Fruit fly (Drosophila melanogaster) whole organism, embryonic: ENCODE measurements around the gene Jon99Fii.

Experiments
- Atf-2 ChIP-seq: fragments of 200-800 bp; sonication (Bioruptor generic); optimal IDR thresholded peaks from 2 replicates; lab custom pipeline; 2016; ENCODE audit warnings: missing biosample characterization, missing genetic modification characterization
- Atf3 ChIP-seq: fragments of 200-800 bp; sonication (Bioruptor generic); optimal IDR thresholded peaks from 3 replicates; lab custom pipeline; 2016; ENCODE audit warnings: missing biosample characterization, missing genetic modification characterization
- Bgb ChIP-seq: fragments of 200-800 bp; sonication (Bioruptor generic); IDR thresholded peaks from 2 replicates; pipeline ENCODE4 v1.3.6; 2022; ENCODE audit warnings: missing biosample characterization, missing genetic modification characterization; ENCODE audit not compliant: partially characterized antibody
- C15 ChIP-seq: fragments of 200-800 bp; sonication (Bioruptor generic); IDR thresholded peaks from 3 replicates; pipeline ENCODE4 v1.3.6; 2022; ENCODE audit warnings: missing biosample characterization, missing genetic modification characterization
- CG10267 ChIP-seq: fragments of 200-800 bp; sonication (Bioruptor generic); optimal IDR thresholded peaks from 2 replicates; lab custom pipeline; 2018; ENCODE audit warnings: missing biosample characterization, mild to moderate bottlenecking, missing genetic modification characterization, moderate library complexity
- CG10543 ChIP-seq: fragments of 200-800 bp; sonication (Bioruptor generic); optimal IDR thresholded peaks from 3 replicates; lab custom pipeline; 2017; ENCODE audit warnings: missing biosample characterization, mild to moderate bottlenecking, missing genetic modification characterization, moderate library complexity
- CG10565 ChIP-seq: fragments of 200-800 bp; sonication (Bioruptor generic); optimal IDR thresholded peaks from 3 replicates; lab custom pipeline; 2016; ENCODE audit warnings: missing biosample characterization, mild to moderate bottlenecking, missing genetic modification characterization
- CG10959 ChIP-seq: fragments of 200-800 bp; sonication (Bioruptor generic); IDR thresholded peaks from 2 replicates; pipeline ENCODE4 v1.3.6; 2022; ENCODE audit warnings: missing biosample characterization, missing genetic modification characterization
- CG11504 ChIP-seq: fragments of 200-800 bp; sonication (Bioruptor generic); optimal IDR thresholded peaks from 3 replicates; lab custom pipeline; 2019; ENCODE audit warnings: missing biosample characterization, mild to moderate bottlenecking, missing genetic modification characterization, moderate library complexity
- CG13123 ChIP-seq: fragments of 200-800 bp; sonication (Bioruptor generic); optimal IDR thresholded peaks from 2 replicates; lab custom pipeline; 2016; ENCODE audit warnings: missing biosample characterization, missing genetic modification characterization
- CG14441 ChIP-seq: fragments of 200-800 bp; sonication (Bioruptor generic); IDR thresholded peaks from 2 replicates; pipeline ENCODE4 v1.3.6; 2022; ENCODE audit warnings: missing biosample characterization, missing genetic modification characterization
- CG15479 ChIP-seq: fragments of 200-800 bp; sonication (Bioruptor generic); optimal IDR thresholded peaks from 3 replicates; lab custom pipeline; 2019; ENCODE audit warnings: missing biosample characterization, mild to moderate bottlenecking, missing genetic modification characterization, moderate library complexity
- CG15696 ChIP-seq: fragments of 200-800 bp; sonication (Bioruptor generic); optimal IDR thresholded peaks from 2 replicates; lab custom pipeline; 2019; ENCODE audit warnings: missing biosample characterization, mild to moderate bottlenecking, missing genetic modification characterization, moderate library complexity
- CG17186 ChIP-seq: fragments of 200-800 bp; sonication (Bioruptor generic); optimal IDR thresholded peaks from 3 replicates; lab custom pipeline; 2017; ENCODE audit warnings: missing biosample characterization, missing genetic modification reagents, missing genetic modification characterization
- CG2120 ChIP-seq: fragments of 200-800 bp; sonication (Bioruptor generic); optimal IDR thresholded peaks from 3 replicates; lab custom pipeline; 2016; ENCODE audit warnings: missing biosample characterization, missing genetic modification characterization
- CG2875 ChIP-seq: fragments of 200-800 bp; sonication (Bioruptor generic); optimal IDR thresholded peaks from 2 replicates; lab custom pipeline; 2017; ENCODE audit warnings: missing biosample characterization, mild to moderate bottlenecking, missing genetic modification characterization, missing genetic modification reagents
- CG2889 ChIP-seq: fragments of 200-800 bp; sonication (Bioruptor generic); IDR thresholded peaks from 3 replicates; pipeline ENCODE4 v1.3.6; 2022; ENCODE audit warnings: missing biosample characterization, missing genetic modification characterization
- CG31224 ChIP-seq: fragments of 200-800 bp; sonication (Bioruptor generic); IDR thresholded peaks from 2 replicates; pipeline ENCODE4 v1.3.6; 2022; ENCODE audit warnings: missing biosample characterization, missing genetic modification characterization
- CG3407 ChIP-seq: fragments of 200-800 bp; sonication (Bioruptor generic); optimal IDR thresholded peaks from 2 replicates; lab custom pipeline; 2018; ENCODE audit warnings: missing biosample characterization, mild to moderate bottlenecking, missing genetic modification characterization
- CG4360 ChIP-seq: fragments of 200-800 bp; sonication (Bioruptor generic); IDR thresholded peaks from 2 replicates; pipeline ENCODE4 v1.3.6; 2022; ENCODE audit warnings: missing biosample characterization, missing genetic modification characterization
- CG4854 ChIP-seq: fragments of 200-800 bp; sonication (Bioruptor generic); optimal IDR thresholded peaks from 2 replicates; lab custom pipeline; 2016; ENCODE audit warnings: missing biosample characterization, missing genetic modification characterization, inconsistent platforms
- CG6683 ChIP-seq: fragments of 200-800 bp; sonication (Bioruptor generic); optimal IDR thresholded peaks from 2 replicates; lab custom pipeline; 2017; ENCODE audit warnings: missing biosample characterization, mild to moderate bottlenecking, missing genetic modification characterization, missing genetic modification reagents
- CG6765 ChIP-seq: fragments of 200-800 bp; sonication (Bioruptor generic); optimal IDR thresholded peaks from 3 replicates; lab custom pipeline; 2017; ENCODE audit warnings: missing biosample characterization, mild to moderate bottlenecking, missing genetic modification characterization
- CG6813 ChIP-seq: fragments of 200-800 bp; sonication (Bioruptor generic); optimal IDR thresholded peaks from 2 replicates; lab custom pipeline; 2017; ENCODE audit warnings: missing biosample characterization, missing genetic modification characterization, mild to moderate bottlenecking, moderate library complexity, missing genetic modification reagents
- CG6854 ChIP-seq: fragments of 200-800 bp; sonication (Bioruptor generic); optimal IDR thresholded peaks from 3 replicates; lab custom pipeline; 2017; ENCODE audit warnings: missing biosample characterization, mild to moderate bottlenecking, missing genetic modification characterization
- CG7271 ChIP-seq: fragments of 200-800 bp; sonication (Bioruptor generic); optimal IDR thresholded peaks from 2 replicates; lab custom pipeline; 2018; ENCODE audit warnings: missing biosample characterization, mild to moderate bottlenecking, missing genetic modification characterization, moderate library complexity
- CG7987 ChIP-seq: fragments of 200-800 bp; sonication (Bioruptor generic); optimal IDR thresholded peaks from 2 replicates; lab custom pipeline; 2018; ENCODE audit warnings: missing biosample characterization, mild to moderate bottlenecking, missing genetic modification characterization, moderate library complexity
- Dad ChIP-seq: fragments of 200-800 bp; sonication (Bioruptor generic); optimal IDR thresholded peaks from 3 replicates; lab custom pipeline; 2016; ENCODE audit warnings: missing biosample characterization, missing genetic modification characterization
- Eip74EF ChIP-seq, 2 experiments: fragments of 200-800 bp in 1 of 2; fragments of >200 bp in 1 of 2; sonication (Bioruptor generic) in 1 of 2; optimal IDR thresholded peaks; 2 replicates each; lab custom pipeline; 2017 to 2019; ENCODE audit warnings: missing biosample characterization in 2 of 2, missing genetic modification characterization in 2 of 2, mild to moderate bottlenecking in 1 of 2, moderate library complexity in 1 of 2
- GATAe ChIP-seq: fragments of 200-800 bp; sonication (Bioruptor generic); conservative IDR thresholded peaks from 2 replicates; pipeline ENCODE4 v1.3.6; 2022; ENCODE audit warnings: missing biosample characterization, missing genetic modification characterization
- Gug ChIP-seq: fragments of 200-800 bp; sonication (Bioruptor generic); IDR thresholded peaks from 4 replicates; pipeline ENCODE4 v1.3.6; 2022; ENCODE audit warnings: missing biosample characterization, missing genetic modification characterization
- NfI ChIP-seq: fragments of 200-800 bp; sonication (Bioruptor generic); optimal IDR thresholded peaks from 3 replicates; lab custom pipeline; 2018; ENCODE audit warnings: missing biosample characterization, mild to moderate bottlenecking, missing genetic modification characterization, moderate library complexity
- Optix ChIP-seq: fragments of 200-800 bp; sonication (Bioruptor generic); IDR thresholded peaks from 3 replicates; pipeline ENCODE4 v1.3.6; 2022; ENCODE audit warnings: missing biosample characterization, missing genetic modification characterization
- amos ChIP-seq: fragments of 200-800 bp; sonication (Bioruptor generic); IDR thresholded peaks from 2 replicates; pipeline ENCODE4 v1.3.6; 2022; ENCODE audit warnings: missing biosample characterization, missing genetic modification characterization; ENCODE audit not compliant: partially characterized antibody
- bbx ChIP-seq: fragments of 200-800 bp; sonication (Bioruptor generic); IDR thresholded peaks from 2 replicates; pipeline ENCODE4 v1.3.6; 2022; ENCODE audit warnings: missing biosample characterization, missing genetic modification characterization; ENCODE audit not compliant: partially characterized antibody
- disco-r ChIP-seq: fragments of 200-800 bp; sonication (Bioruptor generic); optimal IDR thresholded peaks from 2 replicates; lab custom pipeline; 2016; ENCODE audit warnings: missing biosample characterization, missing genetic modification characterization
- esg ChIP-seq: fragments of 200-800 bp; sonication (Bioruptor generic); conservative IDR thresholded peaks from 2 replicates; pipeline ENCODE4 v1.3.6; 2022; ENCODE audit warnings: missing biosample characterization, missing genetic modification characterization
- fd96Cb ChIP-seq: fragments of 200-800 bp; sonication (Bioruptor generic); optimal IDR thresholded peaks from 2 replicates; lab custom pipeline; 2018; ENCODE audit warnings: missing biosample characterization, mild to moderate bottlenecking, missing genetic modification characterization, moderate library complexity
- fu2 ChIP-seq: fragments of 200-800 bp; sonication (Bioruptor generic); optimal IDR thresholded peaks from 2 replicates; lab custom pipeline; 2016; ENCODE audit warnings: missing biosample characterization, missing genetic modification characterization
- nau ChIP-seq: fragments of 200-800 bp; sonication (Bioruptor generic); optimal IDR thresholded peaks from 3 replicates; lab custom pipeline; 2017; ENCODE audit warnings: missing biosample characterization, mild to moderate bottlenecking, missing genetic modification characterization, missing genetic modification reagents
- odd ChIP-seq: fragments of 200-800 bp; sonication (Bioruptor generic); optimal IDR thresholded peaks from 2 replicates; lab custom pipeline; 2017; ENCODE audit warnings: missing biosample characterization, mild to moderate bottlenecking, missing genetic modification characterization
- prd ChIP-seq, 3 experiments: fragments of >200 bp in 2 of 3; fragments of 200-800 bp in 1 of 3; sonication (Bioruptor generic) in 1 of 3; optimal IDR thresholded peaks in 2 of 3; IDR thresholded peaks in 1 of 3; 2 replicates in 2 of 3; 3 replicates in 1 of 3; pipeline versions ENCODE4 v1.3.6 to Lab custom; 2017 to 2022; ENCODE audit warnings: missing biosample characterization in 1 of 3, missing genetic modification characterization in 1 of 3
- ranshi ChIP-seq: fragments of 200-800 bp; sonication (Bioruptor generic); IDR thresholded peaks from 2 replicates; pipeline ENCODE4 v1.3.6; 2022; ENCODE audit warnings: missing biosample characterization, missing genetic modification characterization
- salm ChIP-seq: fragments of 200-800 bp; sonication (Bioruptor generic); optimal IDR thresholded peaks from 2 replicates; lab custom pipeline; 2018; ENCODE audit warnings: missing biosample characterization, mild to moderate bottlenecking, missing genetic modification characterization
- slbo ChIP-seq: fragments of 200-800 bp; sonication (Bioruptor generic); IDR thresholded peaks from 2 replicates; pipeline ENCODE4 v1.3.6; 2022; ENCODE audit warnings: missing biosample characterization, missing genetic modification characterization
- sr ChIP-seq: fragments of 200-800 bp; sonication (Bioruptor generic); IDR thresholded peaks from 3 replicates; pipeline ENCODE4 v1.3.6; 2022; ENCODE audit warnings: missing biosample characterization, missing genetic modification characterization
- unc-4 ChIP-seq: fragments of 200-800 bp; sonication (Bioruptor generic); IDR thresholded peaks from 2 replicates; pipeline ENCODE4 v1.3.6; 2022; ENCODE audit warnings: missing biosample characterization, missing genetic modification characterization; ENCODE audit not compliant: partially characterized antibody
- zen2 ChIP-seq: fragments of 200-800 bp; sonication (Bioruptor generic); IDR thresholded peaks from 3 replicates; pipeline ENCODE4 v1.3.6; 2022; ENCODE audit warnings: missing biosample characterization, missing genetic modification characterization; ENCODE audit not compliant: partially characterized antibody

Jon99Fii gene

DNA sequence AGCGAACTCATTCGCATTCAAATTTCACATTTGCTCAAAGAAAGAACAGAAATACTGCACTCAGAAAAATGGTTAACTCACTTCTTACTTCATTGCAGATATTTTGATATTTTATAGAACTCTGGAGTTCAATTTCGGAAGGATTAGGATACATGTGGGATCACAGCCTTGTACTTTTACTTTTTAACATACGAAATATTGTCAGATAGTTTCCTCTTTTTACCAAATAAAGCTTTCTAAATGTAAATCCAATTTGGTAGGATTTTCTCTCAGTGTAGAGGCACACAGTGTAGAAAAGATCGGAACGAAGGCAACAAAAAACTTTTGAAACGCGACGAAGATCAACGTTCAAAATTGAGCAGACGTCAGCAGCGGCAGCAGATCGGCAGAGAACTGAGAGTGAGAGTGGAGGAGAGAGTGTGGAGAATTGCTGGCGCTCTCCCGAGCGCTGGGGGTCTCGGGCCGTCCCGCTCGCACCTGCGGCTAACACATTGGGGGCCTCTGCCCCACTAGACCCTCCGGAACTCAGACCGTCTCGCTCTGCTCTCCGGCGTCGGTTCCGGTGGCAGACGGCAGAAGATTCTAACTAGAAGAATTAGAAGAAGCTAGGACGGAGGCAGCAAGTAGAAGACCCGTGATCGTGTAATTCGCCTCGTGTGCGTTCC is 44.4 kb upstream of the Jon99Fii start, which contains the start of gene tmod (continued):
- TF ChIP-seq Bgb, result no peak; the same call in 1 of the 2 replicates
- peak; percentile 35; the same call in 1 of the 2 replicates for TF ChIP-seq bbx (GFP tag; lab: Robert Waterston, UW)
- no peak for TF ChIP-seq Atf3 (GFP tag; lab: Kevin White, UChicago)
- TF ChIP-seq CG10959, result no peak
- peak; percentile 64 for TF ChIP-seq CG10543 (GFP tag; lab: Kevin White, UChicago)
- 0 out of 2 replicates have a peak, but pooled peaks have one; percentile 5 for TF ChIP-seq CG14441 (GFP tag; lab: Robert Waterston, UW)
- no peak for TF ChIP-seq GATAe (GFP tag; lab: Robert Waterston, UW)
- no peak for TF ChIP-seq CG7271 (tag; lab: Kevin White, UChicago)
- peak; percentile 5 for TF ChIP-seq CG15696 (tag; lab: Kevin White, UChicago)
- TF ChIP-seq CG6683 (GFP tag; lab: Kevin White, UChicago), result no peak
- TF ChIP-seq CG3407, result peak; percentile 25
- TF ChIP-seq CG11504 (tag; lab: Kevin White, UChicago), result peak; percentile 74
- peak; percentile 3 for TF ChIP-seq CG6765 (GFP tag; lab: Kevin White, UChicago)
- peak; percentile 27 for TF ChIP-seq Atf-2 (GFP tag; lab: Kevin White, UChicago)
- TF ChIP-seq Eip74EF (GFP tag; optimal IDR thresholded peaks at IDR 0.05; lab: Kevin White, UChicago), result no peak
- no peak for TF ChIP-seq Optix (GFP tag; lab: Robert Waterston, UW)
- TF ChIP-seq sr (GFP tag; lab: Robert Waterston, UW), result peak; percentile 36; the same call in 1 of the 3 replicates
- TF ChIP-seq CG6813 (GFP tag; lab: Kevin White, UChicago), result peak; percentile 7
- TF ChIP-seq zen2 (GFP tag; lab: Robert Waterston, UW), result peak; percentile 32; the same call in 1 of the 3 replicates
- TF ChIP-seq Dad, result peak; percentile 7
- no peak for TF ChIP-seq CG10565
- no peak for TF ChIP-seq disco-r
- TF ChIP-seq esg (GFP tag; lab: Robert Waterston, UW), result peak; percentile 34; the same call in 1 of the 2 replicates
- TF ChIP-seq CG17186 (GFP tag; lab: Kevin White, UChicago), result no peak
- peak; percentile 76 for TF ChIP-seq fd96Cb
- TF ChIP-seq CG4854 (GFP tag; lab: Kevin White, UChicago), result no peak
- no peak for TF ChIP-seq CG15479 (GFP tag; lab: Kevin White, UChicago)
- no peak for TF ChIP-seq CG2120 (GFP tag; lab: Kevin White, UChicago)
- TF ChIP-seq CG10267 (tag; lab: Kevin White, UChicago), result peak; percentile 42
- TF ChIP-seq odd (GFP tag; lab: Kevin White, UChicago), result no peak
- TF ChIP-seq CG2889, result no peak
- peak; percentile 12 for TF ChIP-seq CG6854 (GFP tag; lab: Kevin White, UChicago)
- TF ChIP-seq unc-4 (GFP tag; lab: Robert Waterston, UW), result no peak
- TF ChIP-seq NfI (GFP tag; lab: Kevin White, UChicago), result peak; percentile 1
- TF ChIP-seq ranshi (GFP tag; lab: Robert Waterston, UW), result no peak
- no peak for TF ChIP-seq CG7987 (GFP tag; lab: Kevin White, UChicago)
- TF ChIP-seq CG13123 (GFP tag; lab: Kevin White, UChicago), result no peak
- peak; percentile 18 for TF ChIP-seq nau
- no peak for TF ChIP-seq CG31224 (GFP tag; lab: Robert Waterston, UW)
- peak; percentile 61 for TF ChIP-seq salm (tag; lab: Kevin White, UChicago)
- no peak for TF ChIP-seq prd (optimal IDR thresholded peaks at IDR 0.05; lab: Kevin White, UChicago)
- peak; percentile 59; the same call in 2 of the 3 replicates for TF ChIP-seq prd (GFP tag; IDR thresholded peaks at IDR 0.05; lab: Robert Waterston, UW)
- TF ChIP-seq Gug (GFP tag; lab: Robert Waterston, UW), result no peak
- no peak for TF ChIP-seq fu2 (GFP tag; lab: Kevin White, UChicago)
- TF ChIP-seq CG2875 (GFP tag; lab: Kevin White, UChicago), result peak; percentile 71
- no peak for TF ChIP-seq slbo
- TF ChIP-seq amos (GFP tag; lab: Robert Waterston, UW), result no peak
- TF ChIP-seq CG4360 (GFP tag; lab: Robert Waterston, UW), result no peak
- TF ChIP-seq C15 (GFP tag; lab: Robert Waterston, UW), result no peak
